Fruit fly (Drosophila melanogaster) whole organism, embryonic: ENCODE results near the gene Ir7g.
A peak's percentile ranks its signal among the peaks of the same experiment; 100 is the strongest.

Source experiments
- Ada2b ChIP-seq: fragments of 200-800 bp; sonication (Bioruptor generic); IDR thresholded peaks from 2 replicates; pipeline ENCODE4 v1.3.6; 2022; ENCODE audit warnings: missing biosample characterization, missing genetic modification characterization
- Awh ChIP-seq: fragments of 200-800 bp; sonication (Bioruptor generic); IDR thresholded peaks from 2 replicates; pipeline ENCODE4, ENCODE4 v1.3.6; 2022; ENCODE audit warnings: missing biosample characterization, missing genetic modification characterization
- BEAF-32 ChIP-seq: fragments of 200-800 bp; sonication (Bioruptor generic); optimal IDR thresholded peaks from 3 replicates; lab custom pipeline; 2017; ENCODE audit warnings: missing biosample characterization, missing genetic modification characterization, mild to moderate bottlenecking, moderate library complexity, missing genetic modification reagents
- Bteb2 ChIP-seq: fragments of 200-800 bp; sonication (Bioruptor generic); optimal IDR thresholded peaks from 2 replicates; lab custom pipeline; 2016; ENCODE audit warnings: missing biosample characterization, missing genetic modification characterization
- CG10462 ChIP-seq: fragments of 200-800 bp; sonication (Bioruptor generic); optimal IDR thresholded peaks from 2 replicates; lab custom pipeline; 2016; ENCODE audit warnings: missing biosample characterization, missing genetic modification characterization
- CG12769 ChIP-seq: fragments of 200-800 bp; sonication (Bioruptor generic); optimal IDR thresholded peaks from 2 replicates; lab custom pipeline; 2019; ENCODE audit warnings: missing biosample characterization, mild to moderate bottlenecking, missing genetic modification characterization, moderate library complexity
- CG13123 ChIP-seq: fragments of 200-800 bp; sonication (Bioruptor generic); optimal IDR thresholded peaks from 2 replicates; lab custom pipeline; 2016; ENCODE audit warnings: missing biosample characterization, missing genetic modification characterization
- CG14710 ChIP-seq: fragments of 200-800 bp; sonication (Bioruptor generic); optimal IDR thresholded peaks from 3 replicates; lab custom pipeline; 2019; ENCODE audit warnings: missing biosample characterization, mild to moderate bottlenecking, missing genetic modification characterization, moderate library complexity
- CG15073 ChIP-seq: fragments of 200-800 bp; sonication (Bioruptor generic); optimal IDR thresholded peaks from 2 replicates; lab custom pipeline; 2016; ENCODE audit warnings: missing biosample characterization, missing genetic modification characterization
- CG16779 ChIP-seq: fragments of 200-800 bp; sonication (Bioruptor generic); IDR thresholded peaks from 2 replicates; pipeline ENCODE4 v1.3.6; 2022; ENCODE audit warnings: missing biosample characterization, missing genetic modification characterization
- CG3407 ChIP-seq: fragments of 200-800 bp; sonication (Bioruptor generic); optimal IDR thresholded peaks from 2 replicates; lab custom pipeline; 2018; ENCODE audit warnings: missing biosample characterization, mild to moderate bottlenecking, missing genetic modification characterization
- CG3847 ChIP-seq: fragments of 200-800 bp; sonication (Bioruptor generic); IDR thresholded peaks from 2 replicates; pipeline ENCODE4 v1.3.6; 2022; ENCODE audit warnings: missing biosample characterization, missing genetic modification characterization
- CG4328 ChIP-seq: fragments of 200-800 bp; sonication (Bioruptor generic); optimal IDR thresholded peaks from 3 replicates; lab custom pipeline; 2017; ENCODE audit warnings: missing biosample characterization, missing genetic modification reagents, missing genetic modification characterization
- CG4360 ChIP-seq: fragments of 200-800 bp; sonication (Bioruptor generic); IDR thresholded peaks from 2 replicates; pipeline ENCODE4 v1.3.6; 2022; ENCODE audit warnings: missing biosample characterization, missing genetic modification characterization
- CG4854 ChIP-seq: fragments of 200-800 bp; sonication (Bioruptor generic); optimal IDR thresholded peaks from 2 replicates; lab custom pipeline; 2016; ENCODE audit warnings: missing biosample characterization, missing genetic modification characterization, inconsistent platforms
- CG6254 ChIP-seq: fragments of 200-800 bp; sonication (Bioruptor generic); optimal IDR thresholded peaks from 3 replicates; lab custom pipeline; 2017; ENCODE audit warnings: mild to moderate bottlenecking, missing biosample characterization, missing genetic modification reagents, missing genetic modification characterization
- CG6689 ChIP-seq: fragments of 200-800 bp; sonication (Bioruptor generic); IDR thresholded peaks from 2 replicates; pipeline ENCODE4 v1.3.6; 2022; ENCODE audit warnings: missing biosample characterization, missing genetic modification characterization
- CG7839 ChIP-seq: fragments of 200-800 bp; sonication (Bioruptor generic); optimal IDR thresholded peaks from 3 replicates; lab custom pipeline; 2018; ENCODE audit warnings: missing biosample characterization, mild to moderate bottlenecking, missing genetic modification characterization, moderate library complexity
- CG7928 ChIP-seq: fragments of 200-800 bp; sonication (Bioruptor generic); optimal IDR thresholded peaks from 2 replicates; lab custom pipeline; 2017; ENCODE audit warnings: missing biosample characterization, mild to moderate bottlenecking, missing genetic modification characterization
- CG8388 ChIP-seq: fragments of 200-800 bp; sonication (Bioruptor generic); optimal IDR thresholded peaks from 2 replicates; lab custom pipeline; 2019; ENCODE audit warnings: missing biosample characterization, mild to moderate bottlenecking, missing genetic modification characterization, moderate library complexity
- Dbx ChIP-seq: fragments of 200-800 bp; sonication (Bioruptor generic); IDR thresholded peaks from 3 replicates; pipeline ENCODE4 v1.3.6; 2022; ENCODE audit warnings: missing biosample characterization, missing genetic modification characterization
- Dek ChIP-seq: fragments of 200-800 bp; sonication (Bioruptor generic); optimal IDR thresholded peaks from 3 replicates; lab custom pipeline; 2019; ENCODE audit warnings: missing biosample characterization, mild to moderate bottlenecking, missing genetic modification characterization, moderate library complexity
- E2f1 ChIP-seq: fragments of 200-800 bp; sonication (Bioruptor generic); IDR thresholded peaks from 2 replicates; pipeline ENCODE4 v1.3.6; 2022; ENCODE audit warnings: missing biosample characterization, missing genetic modification characterization
- E2f2 ChIP-seq: fragments of 200-800 bp; sonication (Bioruptor generic); IDR thresholded peaks from 2 replicates; pipeline ENCODE4 v1.3.6; 2022; ENCODE audit warnings: missing biosample characterization, missing genetic modification characterization
- Fer2 ChIP-seq: fragments of 200-800 bp; sonication (Bioruptor generic); optimal IDR thresholded peaks from 2 replicates; lab custom pipeline; 2018; ENCODE audit warnings: missing biosample characterization, mild to moderate bottlenecking, missing genetic modification characterization, moderate library complexity
- Oaz ChIP-seq: fragments of 200-800 bp; sonication (Bioruptor generic); IDR thresholded peaks from 2 replicates; pipeline ENCODE4 v1.3.6; 2022; ENCODE audit warnings: missing biosample characterization, missing genetic modification characterization
- Opbp ChIP-seq: fragments of 200-800 bp; sonication (Bioruptor generic); IDR thresholded peaks from 3 replicates; pipeline ENCODE4 v1.3.6; 2022; ENCODE audit warnings: missing biosample characterization, missing genetic modification characterization; ENCODE audit not compliant: partially characterized antibody
- Optix ChIP-seq: fragments of 200-800 bp; sonication (Bioruptor generic); IDR thresholded peaks from 3 replicates; pipeline ENCODE4 v1.3.6; 2022; ENCODE audit warnings: missing biosample characterization, missing genetic modification characterization
- Sin3A ChIP-seq: fragments of >200 bp; optimal IDR thresholded peaks from 2 replicates; lab custom pipeline; 2018
- Xbp1 ChIP-seq: fragments of 200-800 bp; sonication (Bioruptor generic); optimal IDR thresholded peaks from 3 replicates; lab custom pipeline; 2016; ENCODE audit warnings: missing biosample characterization, mild to moderate bottlenecking, missing genetic modification characterization
- amos ChIP-seq: fragments of 200-800 bp; sonication (Bioruptor generic); IDR thresholded peaks from 2 replicates; pipeline ENCODE4 v1.3.6; 2022; ENCODE audit warnings: missing biosample characterization, missing genetic modification characterization; ENCODE audit not compliant: partially characterized antibody
- bab2 ChIP-seq: fragments of 200-800 bp; sonication (Bioruptor generic); optimal IDR thresholded peaks from 2 replicates; lab custom pipeline; 2016; ENCODE audit warnings: missing biosample characterization, missing genetic modification characterization
- chn ChIP-seq: fragments of 200-800 bp; sonication (Bioruptor generic); optimal IDR thresholded peaks from 2 replicates; lab custom pipeline; 2016; ENCODE audit warnings: missing biosample characterization, missing genetic modification characterization
- eve ChIP-seq, 2 experiments: fragments of >200 bp; optimal IDR thresholded peaks; 2 replicates each; lab custom pipeline; 2017; ENCODE audit warnings: missing biosample characterization in 2 of 2, missing genetic modification characterization in 2 of 2
- exex ChIP-seq: fragments of 200-800 bp; sonication (Bioruptor generic); optimal IDR thresholded peaks from 4 replicates; lab custom pipeline; 2018; ENCODE audit warnings: missing biosample characterization, mild to moderate bottlenecking, missing genetic modification characterization, moderate library complexity
- fu2 ChIP-seq: fragments of 200-800 bp; sonication (Bioruptor generic); optimal IDR thresholded peaks from 2 replicates; lab custom pipeline; 2016; ENCODE audit warnings: missing biosample characterization, missing genetic modification characterization
- gcm ChIP-seq: fragments of 200-800 bp; sonication (Bioruptor generic); optimal IDR thresholded peaks from 2 replicates; lab custom pipeline; 2019; ENCODE audit warnings: missing biosample characterization, mild to moderate bottlenecking, missing genetic modification characterization, moderate library complexity
- grau ChIP-seq: fragments of 200-800 bp; optimal IDR thresholded peaks from 3 replicates; lab custom pipeline; 2019; ENCODE audit warnings: missing biosample characterization, mild to moderate bottlenecking, missing genetic modification characterization, moderate library complexity
- jigr1 ChIP-seq: fragments of 200-800 bp; sonication (Bioruptor generic); IDR thresholded peaks from 3 replicates; pipeline ENCODE4 v1.3.6; 2022; ENCODE audit warnings: missing biosample characterization, missing genetic modification characterization
- lbe ChIP-seq: fragments of 200-800 bp; sonication (Bioruptor generic); optimal IDR thresholded peaks from 2 replicates; lab custom pipeline; 2016; ENCODE audit warnings: missing biosample characterization, mild to moderate bottlenecking, missing genetic modification characterization
- lmd ChIP-seq: fragments of 200-800 bp; sonication (Bioruptor generic); IDR thresholded peaks from 2 replicates; pipeline ENCODE4 v1.3.6; 2022; ENCODE audit warnings: missing biosample characterization, missing genetic modification characterization
- sc ChIP-seq, 3 experiments: fragments of >200 bp in 2 of 3; fragments of 200-800 bp in 1 of 3; sonication (Bioruptor generic) in 1 of 3; optimal IDR thresholded peaks; 2 replicates in 2 of 3; 3 replicates in 1 of 3; lab custom pipeline; 2017; ENCODE audit warnings: mild to moderate bottlenecking in 1 of 3, missing biosample characterization in 1 of 3, missing genetic modification characterization in 1 of 3, missing genetic modification reagents in 1 of 3
- scrt ChIP-seq: fragments of 200-800 bp; sonication (Bioruptor generic); optimal IDR thresholded peaks from 2 replicates; lab custom pipeline; 2018; ENCODE audit warnings: missing biosample characterization, mild to moderate bottlenecking, missing genetic modification characterization, moderate library complexity
- sens-2 ChIP-seq: fragments of 200-800 bp; sonication (Bioruptor generic); IDR thresholded peaks from 2 replicates; pipeline ENCODE4 v1.3.6; 2022; ENCODE audit warnings: missing biosample characterization, missing genetic modification characterization
- stwl ChIP-seq: fragments of 200-800 bp; sonication (Bioruptor generic); optimal IDR thresholded peaks from 3 replicates; lab custom pipeline; 2018; ENCODE audit warnings: missing biosample characterization, mild to moderate bottlenecking, missing genetic modification characterization, moderate library complexity
- tin ChIP-seq: fragments of 200-800 bp; sonication (Bioruptor generic); optimal IDR thresholded peaks from 3 replicates; lab custom pipeline; 2016; ENCODE audit warnings: missing biosample characterization, missing genetic modification characterization
- trem ChIP-seq: fragments of 200-800 bp; optimal IDR thresholded peaks from 3 replicates; lab custom pipeline; 2019; ENCODE audit warnings: missing biosample characterization, mild to moderate bottlenecking, missing genetic modification characterization, moderate library complexity
- wek ChIP-seq: fragments of 200-800 bp; sonication (Bioruptor generic); optimal IDR thresholded peaks from 3 replicates; lab custom pipeline; 2018; ENCODE audit warnings: missing biosample characterization, mild to moderate bottlenecking, missing genetic modification characterization, moderate library complexity

Ir7g gene

dm6 chrX:7893411-7894122 lies 9.1 kb downstream of the Ir7g start, which contains the start of the genes CG45089, ND-MNLL and p115 (continued):
- peak; percentile 82 for TF ChIP-seq CG7928 (GFP tag; lab: Kevin White, UChicago)
- TF ChIP-seq gcm (GFP tag; lab: Kevin White, UChicago), result peak; percentile 46
- TF ChIP-seq CG3407 (GFP tag; lab: Kevin White, UChicago), result peak; percentile 14
- TF ChIP-seq sens-2 (GFP tag; lab: Robert Waterston, UW), result no peak
- TF ChIP-seq bab2, result peak; percentile 24
- peak; percentile 57 for TF ChIP-seq amos (GFP tag; lab: Robert Waterston, UW)
- no peak for TF ChIP-seq CG4360
- TF ChIP-seq fu2, result peak; percentile 20
- TF ChIP-seq CG12769 (tag; lab: Kevin White, UChicago), result no peak
- TF ChIP-seq Dek, result peak; percentile 48
- peak; percentile 25 for TF ChIP-seq scrt (GFP tag; lab: Kevin White, UChicago)
- TF ChIP-seq CG14710 (tag; lab: Kevin White, UChicago), result peak; percentile 77
- TF ChIP-seq sc (optimal IDR thresholded peaks at IDR 0.05; lab: Kevin White, UChicago), result no peak
- peak; percentile 6 for TF ChIP-seq sc (GFP tag; optimal IDR thresholded peaks at IDR 0.05; lab: Kevin White, UChicago)
- TF ChIP-seq Fer2 (tag; lab: Kevin White, UChicago), result peak; percentile 40
- no peak for TF ChIP-seq CG4854
- peak; percentile 74; the same call in 2 of the 3 replicates for TF ChIP-seq Dbx (GFP tag; lab: Robert Waterston, UW)
- peak; percentile 54 for TF ChIP-seq lbe (GFP tag; lab: Kevin White, UChicago)
- TF ChIP-seq E2f1, result no peak
- 0 out of 3 replicates have a peak, but pooled peaks have one; percentile 18 for TF ChIP-seq Optix (GFP tag; lab: Robert Waterston, UW)
- peak; percentile 63 for TF ChIP-seq CG4328 (GFP tag; lab: Kevin White, UChicago)
- no peak for TF ChIP-seq wek (GFP tag; lab: Kevin White, UChicago)
- TF ChIP-seq CG3847 (GFP tag; lab: Robert Waterston, UW), result peak; percentile 60
- peak; percentile 59 for TF ChIP-seq stwl (tag; lab: Kevin White, UChicago)
- TF ChIP-seq CG16779 (GFP tag; lab: Robert Waterston, UW), result no peak
- TF ChIP-seq exex, result peak; percentile 32
- TF ChIP-seq CG15073, result no peak
- peak; percentile 57 for TF ChIP-seq CG7839 (tag; lab: Kevin White, UChicago)
- TF ChIP-seq lmd (GFP tag; lab: Robert Waterston, UW), result peak; percentile 62
- no peak for TF ChIP-seq eve (GFP tag; optimal IDR thresholded peaks at IDR 0.05; lab: Kevin White, UChicago)
- peak; percentile 24 for TF ChIP-seq CG10462 (GFP tag; lab: Kevin White, UChicago)
- TF ChIP-seq CG8388 (GFP tag; lab: Kevin White, UChicago), result peak; percentile 52
- no peak; the same call in 2 of the 3 replicates for TF ChIP-seq Opbp (GFP tag; lab: Robert Waterston, UW)
- TF ChIP-seq jigr1 (GFP tag; lab: Robert Waterston, UW), result no peak; the same call in 2 of the 3 replicates
- no peak for TF ChIP-seq CG13123 (GFP tag; lab: Kevin White, UChicago)
- peak; percentile 37; the same call in 1 of the 2 replicates for TF ChIP-seq Awh (GFP tag; lab: Robert Waterston, UW)
- TF ChIP-seq tin, result peak; percentile 57
- TF ChIP-seq grau (tag; lab: Kevin White, UChicago), result peak; percentile 61
- peak; percentile 26; the same call in 1 of the 2 replicates for TF ChIP-seq Oaz (GFP tag; lab: Robert Waterston, UW)
- TF ChIP-seq CG6254, result peak; percentile 1
- peak; percentile 40; the same call in 1 of the 2 replicates for TF ChIP-seq CG6689
- peak; percentile 56 for TF ChIP-seq Sin3A (lab: Kevin White, UChicago)
- TF ChIP-seq E2f2 (GFP tag; lab: Robert Waterston, UW), result peak; percentile 47
- peak; percentile 75 for TF ChIP-seq BEAF-32 (GFP tag; lab: Kevin White, UChicago)
- peak; percentile 42; the same call in 1 of the 2 replicates for TF ChIP-seq Ada2b
- TF ChIP-seq chn (GFP tag; lab: Kevin White, UChicago), result peak; percentile 28
- TF ChIP-seq trem (tag; lab: Kevin White, UChicago), result peak; percentile 87
- TF ChIP-seq Xbp1 (GFP tag; lab: Kevin White, UChicago), result peak; percentile 80
- TF ChIP-seq Bteb2, result no peak
